Fruit fly (Drosophila melanogaster): ENCODE measurements around the gene Eig71Ec.

The Eig71Ec gene

DNA sequence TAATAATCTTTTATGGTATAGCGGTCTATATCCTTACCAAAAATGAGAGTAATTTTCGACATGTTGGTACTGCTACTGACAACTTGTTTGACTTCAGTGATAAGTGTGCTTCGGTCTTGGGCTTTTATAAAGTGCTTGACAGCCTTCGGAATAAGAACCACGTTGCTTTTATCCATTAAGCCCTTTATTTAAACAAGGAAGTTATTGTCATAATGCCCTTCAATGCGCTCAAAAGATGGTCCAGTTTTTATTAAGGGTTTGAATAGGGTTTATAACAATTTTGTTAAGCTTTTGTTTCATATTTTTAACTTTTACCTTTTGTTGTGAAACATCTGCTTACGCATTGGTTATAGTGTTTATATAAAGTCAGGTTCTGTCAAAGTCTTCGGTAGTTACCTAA, at the start of gene Eig71Ec, which contains the start of gene Eig71Ed:
Gene Eig71Ec (minus strand): TSS at position 101 of the 400 bp plus-strand sequence.
Gene Eig71Ed (plus strand): TSS at position 384 of the 400 bp plus-strand sequence.
- TF ChIP-seq CG17801 (GFP tag; optimal IDR thresholded peaks at IDR 0.05; ENCODE audit: partially characterized antibody): no peak

DNA sequence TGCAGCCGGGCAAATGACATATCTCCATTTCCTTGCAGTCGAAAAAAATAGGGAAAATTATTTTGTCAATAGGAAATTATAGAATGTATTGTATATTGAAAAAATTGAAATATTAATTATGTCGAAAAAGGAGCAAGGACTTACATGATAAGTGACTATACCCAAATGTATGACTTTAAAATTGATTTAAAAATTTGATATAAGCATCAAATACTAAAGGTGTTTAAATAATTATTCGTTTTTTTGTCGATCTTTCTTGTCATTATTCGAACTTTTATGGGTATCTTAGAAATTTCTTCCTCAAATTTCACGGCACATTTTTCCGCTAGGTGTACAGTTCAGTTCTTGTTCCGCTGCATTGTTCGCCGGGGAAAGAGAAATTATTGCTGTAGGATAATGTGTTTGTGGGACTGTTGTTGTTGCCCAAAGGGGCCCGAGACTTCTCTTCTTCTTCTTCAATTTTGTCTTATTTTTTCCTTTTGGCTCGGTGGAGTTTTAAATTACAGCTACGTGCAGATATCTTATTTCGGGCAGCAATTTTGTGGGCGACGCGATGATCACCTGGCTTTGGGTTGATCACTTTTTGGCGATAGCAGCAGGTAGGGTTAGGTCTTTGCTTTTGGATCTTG, 48.4 kb upstream of the Eig71Ec start:
- no peak for TF ChIP-seq CG17801 (GFP tag; optimal IDR thresholded peaks at IDR 0.05; ENCODE audit: partially characterized antibody)

- TF ChIP-seq CG17801 (GFP tag; optimal IDR thresholded peaks at IDR 0.05; ENCODE audit: partially characterized antibody): no peak
Measured at dm6 chr3L:15699626-15700337, 47.7 kb upstream of the Eig71Ec start, which contains the start of gene comm2. TSS of gene comm2 (minus strand) at chr3L:15699850.

DNA sequence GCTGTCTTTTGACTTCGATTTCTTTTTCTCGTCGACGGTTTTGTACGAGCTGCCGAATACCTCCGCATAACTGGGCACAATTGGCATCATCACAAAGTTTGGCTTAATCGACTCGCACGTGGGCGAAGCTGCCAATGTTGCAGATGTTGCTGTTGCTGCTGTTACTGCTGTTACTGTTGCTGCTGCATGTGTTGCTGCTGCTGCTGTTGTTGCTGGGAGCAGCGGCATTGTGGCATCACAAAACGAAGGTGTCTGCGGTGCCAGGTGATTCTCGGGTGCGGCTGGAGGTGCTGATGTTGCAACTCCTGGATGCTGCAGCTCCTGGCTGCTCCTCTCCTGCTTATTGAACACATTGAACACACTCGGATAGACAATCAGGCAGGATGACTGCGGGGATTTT, 45.9 kb upstream of the Eig71Ec start:
- no peak for TF ChIP-seq CG17801 (GFP tag; optimal IDR thresholded peaks at IDR 0.05; ENCODE audit: partially characterized antibody)

dm6 chr3L:15695195-15695594, 43.1 kb upstream of the Eig71Ec start:
- TF ChIP-seq CG17801 (GFP tag; optimal IDR thresholded peaks at IDR 0.05; ENCODE audit: partially characterized antibody): no peak

- no peak for TF ChIP-seq CG17801 (GFP tag; optimal IDR thresholded peaks at IDR 0.05; ENCODE audit: partially characterized antibody)
Measured at dm6 chr3L:15694406-15694805, 42.4 kb upstream of the Eig71Ec start.

DNA sequence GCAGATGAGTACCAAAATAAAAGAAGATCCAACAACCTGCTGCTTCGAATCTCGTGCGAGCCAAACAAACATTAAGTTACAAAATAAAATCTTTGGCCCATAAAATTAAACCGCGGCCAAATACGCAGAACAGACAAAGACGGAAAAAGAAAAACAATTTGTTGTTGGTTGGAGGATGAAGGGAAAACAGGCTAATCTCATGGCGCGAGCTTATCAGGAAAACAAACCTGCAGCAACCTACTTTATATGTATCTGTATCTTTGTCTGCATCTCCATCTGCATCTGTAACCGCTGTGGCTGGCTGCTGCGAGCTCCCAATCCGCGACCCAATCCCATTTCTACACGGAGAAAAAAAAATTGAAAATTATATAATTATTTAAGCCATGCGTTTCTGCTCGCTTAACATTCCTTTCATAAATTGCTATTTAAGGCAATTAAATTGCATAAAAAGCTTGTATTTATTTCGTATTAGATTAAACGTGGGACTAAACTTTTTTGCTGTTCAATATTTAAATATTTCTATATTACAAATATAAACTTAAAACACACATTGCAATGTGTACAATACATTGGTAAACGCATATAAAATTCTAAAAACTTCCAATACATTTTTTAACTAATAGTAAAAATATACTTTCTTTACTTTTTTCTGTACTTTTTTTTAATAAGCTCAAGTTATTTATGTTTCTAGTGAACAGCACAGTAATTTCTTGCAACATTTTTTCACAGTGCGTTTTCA, 40.9 kb upstream of the Eig71Ec start:
- TF ChIP-seq CG17801 (GFP tag; optimal IDR thresholded peaks at IDR 0.05; ENCODE audit: partially characterized antibody): no peak

DNA sequence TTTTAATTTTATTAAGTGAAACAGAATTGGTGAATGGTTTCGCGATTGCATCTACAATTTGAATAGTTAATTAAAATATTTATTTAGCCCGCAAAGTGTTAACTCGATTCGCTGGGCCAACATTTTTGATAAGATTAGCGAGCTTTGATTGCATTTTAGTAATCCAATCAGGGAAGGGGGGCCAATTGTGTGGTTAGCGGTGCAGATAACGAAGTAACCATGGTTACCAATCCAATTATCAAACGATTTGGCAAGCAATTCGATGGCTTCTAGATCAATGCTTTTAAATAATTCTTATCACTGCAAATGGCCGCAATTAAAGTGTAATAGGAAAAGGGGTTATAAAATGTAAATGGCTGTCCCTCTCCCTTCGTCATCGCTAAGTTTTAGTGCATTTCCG, 40.3 kb upstream of the Eig71Ec start:
- TF ChIP-seq CG17801 (GFP tag; optimal IDR thresholded peaks at IDR 0.05; ENCODE audit: partially characterized antibody): no peak

dm6 chr3L:15691968-15692367, 39.9 kb upstream of the Eig71Ec start, which contains the start of gene CG34451:
TSS of gene CG34451 (minus strand) at chr3L:15692068.
- TF ChIP-seq CG17801 (GFP tag; optimal IDR thresholded peaks at IDR 0.05; ENCODE audit: partially characterized antibody): no peak

DNA sequence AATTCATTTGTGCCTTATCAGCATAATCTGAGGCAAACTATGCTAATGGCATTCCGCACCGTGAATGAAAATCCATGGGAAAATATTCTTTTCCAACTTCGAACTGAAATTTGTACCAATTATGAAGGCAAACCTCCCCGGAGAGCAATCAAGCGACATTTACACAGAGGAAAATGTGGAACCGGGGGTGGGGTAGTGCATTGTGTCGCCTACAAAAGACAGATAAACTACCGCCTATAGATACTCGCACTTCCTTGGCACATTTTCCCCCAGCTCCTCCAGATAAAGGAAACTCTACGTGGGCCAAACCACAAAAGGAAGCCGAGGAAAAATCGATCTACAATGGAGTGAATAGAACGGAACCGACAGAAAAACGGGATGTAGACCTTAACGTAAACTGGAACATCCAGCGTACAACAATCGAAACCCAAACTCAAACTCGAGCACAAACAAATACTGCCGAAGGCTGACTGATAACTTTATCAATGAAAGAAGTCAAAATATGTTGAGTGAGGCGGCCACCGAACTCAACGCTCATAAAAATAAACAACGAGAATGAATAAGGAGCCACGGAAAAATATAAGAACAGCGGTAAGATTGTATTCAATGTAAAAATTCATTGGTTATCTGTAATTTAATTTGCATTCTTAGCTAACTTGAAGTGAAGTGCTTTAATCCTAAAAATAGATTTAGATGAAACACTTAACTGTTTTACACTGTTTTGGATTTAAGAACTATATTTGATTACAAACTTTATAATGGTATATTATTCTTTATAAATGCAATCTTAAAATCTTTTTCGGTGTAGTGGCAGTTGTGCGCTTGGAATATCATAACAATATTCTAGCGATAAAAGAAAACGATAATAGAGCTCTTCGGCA, 38.9 kb upstream of the Eig71Ec start:
- TF ChIP-seq CG17801 (GFP tag; optimal IDR thresholded peaks at IDR 0.05; ENCODE audit: partially characterized antibody): no peak

DNA sequence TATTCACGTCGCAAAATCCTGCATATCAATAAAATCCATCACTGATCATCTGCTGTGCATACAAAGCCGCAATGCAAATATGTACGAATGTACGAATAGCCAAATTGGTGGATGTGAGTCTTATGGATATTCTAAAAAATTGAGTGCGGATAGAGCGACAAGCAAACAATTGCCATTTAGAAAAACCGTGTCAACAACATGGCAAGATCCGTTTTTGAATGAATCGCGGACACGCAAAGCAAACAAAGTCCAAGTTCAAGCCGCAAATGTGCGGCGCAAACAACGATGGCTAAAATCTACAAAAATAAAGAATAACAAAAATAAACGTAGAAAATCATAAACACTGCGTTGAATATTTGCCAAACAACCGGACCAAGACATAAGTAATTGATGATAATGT, 37.5 kb upstream of the Eig71Ec start:
- no peak for TF ChIP-seq CG17801 (GFP tag; optimal IDR thresholded peaks at IDR 0.05; ENCODE audit: partially characterized antibody)

DNA sequence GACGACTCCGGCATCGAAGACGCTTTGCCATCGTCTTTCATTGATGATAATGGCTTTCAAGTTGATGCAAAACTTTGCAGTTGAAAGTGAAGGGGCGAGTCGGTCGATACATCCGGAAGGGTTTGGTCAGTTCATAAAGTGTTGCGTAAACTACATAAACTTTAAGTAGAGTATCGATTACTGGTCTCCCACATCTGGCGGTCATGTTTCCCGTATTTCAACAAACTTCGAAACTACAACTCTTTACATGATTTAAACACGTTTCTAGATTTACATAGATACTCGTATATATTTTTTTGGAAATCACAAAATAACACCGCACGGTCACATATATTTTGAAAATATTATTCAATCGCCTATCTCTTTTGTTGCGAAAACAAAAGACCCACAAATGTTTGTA, 35.7 kb upstream of the Eig71Ec start, which contains the start of gene CG34452:
Gene CG34452 (minus strand): TSS at position 101 of the 400 bp plus-strand sequence.
- TF ChIP-seq CG17801 (GFP tag; optimal IDR thresholded peaks at IDR 0.05; ENCODE audit: partially characterized antibody): no peak

- no peak for TF ChIP-seq CG17801 (GFP tag; optimal IDR thresholded peaks at IDR 0.05; ENCODE audit: partially characterized antibody)
Measured at dm6 chr3L:15684017-15684416, 32.0 kb upstream of the Eig71Ec start.

dm6 chr3L:15683345-15683922, 31.4 kb upstream of the Eig71Ec start, which contains the start of the genes CG7579 and Pgant8:
TSS of gene CG7579 (minus strand) at chr3L:15683445.
TSS of gene Pgant8 (plus strand) at chr3L:15683872.
- no peak for TF ChIP-seq CG17801 (GFP tag; optimal IDR thresholded peaks at IDR 0.05; ENCODE audit: partially characterized antibody)
